Worm (Caenorhabditis elegans): ENCODE results near the gene srv-21.

ce11 chrIV:5847986-5848707 is 29.0 kb downstream of the srv-21 start, which contains the start of gene sams-3:
- TF ChIP-seq ceh-27 (GFP tag; optimal IDR thresholded peaks at IDR 0.05), result no peak
- TF ChIP-seq snpc-4 (GFP tag; optimal IDR thresholded peaks at IDR 0.05), result peak; percentile 47
- TF ChIP-seq snpc-4 (tag; optimal IDR thresholded peaks at IDR 0.05), result peak in 3 of 4 experiments; percentile 61 to 78 (median 74)
- no peak for TF ChIP-seq unc-62 (GFP tag; optimal IDR thresholded peaks at IDR 0.05)
- no peak for TF ChIP-seq sptf-2 (GFP tag; optimal IDR thresholded peaks at IDR 0.05)
- TF ChIP-seq K11D2.4 (GFP tag; IDR thresholded peaks at IDR 0.05), result no peak

Data from whole organism, young adult.